Fruit fly (Drosophila melanogaster) whole organism, embryonic: ENCODE measurements around the gene KFase.

Experiments used
- Abd-B ChIP-seq: fragments of 200-800 bp; sonication (Bioruptor generic); optimal IDR thresholded peaks from 2 replicates; lab custom pipeline; 2018; ENCODE audit warnings: missing biosample characterization, mild to moderate bottlenecking, missing genetic modification characterization, moderate library complexity
- B-H2 ChIP-seq: fragments of 200-800 bp; sonication (Bioruptor generic); optimal IDR thresholded peaks from 2 replicates; lab custom pipeline; 2018; ENCODE audit warnings: missing biosample characterization, mild to moderate bottlenecking, missing genetic modification characterization
- Bteb2 ChIP-seq: fragments of 200-800 bp; sonication (Bioruptor generic); optimal IDR thresholded peaks from 2 replicates; lab custom pipeline; 2016; ENCODE audit warnings: missing biosample characterization, missing genetic modification characterization
- CG11456 ChIP-seq: fragments of 200-800 bp; sonication (Bioruptor generic); IDR thresholded peaks from 3 replicates; pipeline ENCODE4 v1.3.6; 2022; ENCODE audit warnings: missing biosample characterization, missing genetic modification characterization
- CG13775 ChIP-seq: fragments of 200-800 bp; sonication (Bioruptor generic); optimal IDR thresholded peaks from 3 replicates; lab custom pipeline; 2017; ENCODE audit warnings: missing biosample characterization, mild to moderate bottlenecking, missing genetic modification characterization
- CG1529 ChIP-seq: fragments of 200-800 bp; sonication (Bioruptor generic); optimal IDR thresholded peaks from 3 replicates; lab custom pipeline; 2018; ENCODE audit warnings: missing biosample characterization, missing genetic modification characterization
- CG1602 ChIP-seq: fragments of 200-800 bp; sonication (Bioruptor generic); optimal IDR thresholded peaks from 3 replicates; lab custom pipeline; 2016; ENCODE audit warnings: missing biosample characterization, missing genetic modification characterization
- CG16815 ChIP-seq: fragments of 200-800 bp; sonication (Bioruptor generic); optimal IDR thresholded peaks from 3 replicates; lab custom pipeline; 2017; ENCODE audit warnings: missing biosample characterization, mild to moderate bottlenecking, missing genetic modification characterization
- CG30020 ChIP-seq: fragments of 200-800 bp; optimal IDR thresholded peaks from 2 replicates; lab custom pipeline; 2019; ENCODE audit warnings: missing biosample characterization, mild to moderate bottlenecking, missing genetic modification characterization, moderate library complexity
- CG4282 ChIP-seq: fragments of 200-800 bp; sonication (Bioruptor generic); optimal IDR thresholded peaks from 2 replicates; lab custom pipeline; 2016; ENCODE audit warnings: missing biosample characterization, missing genetic modification characterization
- CG4328 ChIP-seq: fragments of 200-800 bp; sonication (Bioruptor generic); optimal IDR thresholded peaks from 3 replicates; lab custom pipeline; 2017; ENCODE audit warnings: missing biosample characterization, missing genetic modification reagents, missing genetic modification characterization
- CG4617 ChIP-seq: fragments of 200-800 bp; sonication (Bioruptor generic); optimal IDR thresholded peaks from 3 replicates; lab custom pipeline; 2016; ENCODE audit warnings: missing biosample characterization, missing genetic modification characterization, borderline replicate concordance
- CG4707 ChIP-seq: fragments of 200-800 bp; sonication (Bioruptor generic); optimal IDR thresholded peaks from 2 replicates; lab custom pipeline; 2018; ENCODE audit warnings: missing biosample characterization, mild to moderate bottlenecking, missing genetic modification characterization, moderate library complexity
- CG4730 ChIP-seq: fragments of 200-800 bp; sonication (Bioruptor generic); IDR thresholded peaks from 2 replicates; pipeline ENCODE4 v1.3.6; 2022; ENCODE audit warnings: missing biosample characterization, missing genetic modification characterization
- CG4820 ChIP-seq: fragments of 200-800 bp; sonication (Bioruptor generic); optimal IDR thresholded peaks from 3 replicates; lab custom pipeline; 2016; ENCODE audit warnings: missing biosample characterization, missing genetic modification characterization
- CG7556 ChIP-seq: fragments of 200-800 bp; sonication (Bioruptor generic); optimal IDR thresholded peaks from 2 replicates; lab custom pipeline; 2017; ENCODE audit warnings: missing biosample characterization, mild to moderate bottlenecking, missing genetic modification characterization
- Dek ChIP-seq: fragments of 200-800 bp; sonication (Bioruptor generic); optimal IDR thresholded peaks from 3 replicates; lab custom pipeline; 2019; ENCODE audit warnings: missing biosample characterization, mild to moderate bottlenecking, missing genetic modification characterization, moderate library complexity
- Ets97D ChIP-seq: fragments of 200-800 bp; sonication (Bioruptor generic); optimal IDR thresholded peaks from 3 replicates; lab custom pipeline; 2016; ENCODE audit warnings: missing biosample characterization, missing genetic modification characterization
- Fer1 ChIP-seq: fragments of 200-800 bp; sonication (Bioruptor generic); optimal IDR thresholded peaks from 2 replicates; lab custom pipeline; 2017; ENCODE audit warnings: missing biosample characterization, mild to moderate bottlenecking, missing genetic modification characterization
- HLH4C ChIP-seq: fragments of 200-800 bp; sonication (Bioruptor generic); IDR thresholded peaks from 3 replicates; pipeline ENCODE4 v1.3.6; 2022; ENCODE audit warnings: missing biosample characterization, missing genetic modification characterization; ENCODE audit not compliant: partially characterized antibody
- Hr78 ChIP-seq, 2 experiments: fragments of 200-800 bp in 1 of 2; fragments of >200 bp in 1 of 2; sonication (Bioruptor generic) in 1 of 2; optimal IDR thresholded peaks; 2 replicates each; lab custom pipeline; 2017 to 2019; ENCODE audit warnings: missing biosample characterization in 2 of 2, missing genetic modification characterization in 2 of 2, mild to moderate bottlenecking in 1 of 2, moderate library complexity in 1 of 2
- Neu2 ChIP-seq: fragments of 200-800 bp; sonication (Bioruptor generic); optimal IDR thresholded peaks from 3 replicates; lab custom pipeline; 2016; ENCODE audit warnings: missing biosample characterization, missing genetic modification characterization, borderline replicate concordance
- PHDP ChIP-seq: fragments of 200-800 bp; sonication (Bioruptor generic); optimal IDR thresholded peaks from 3 replicates; lab custom pipeline; 2018; ENCODE audit warnings: missing biosample characterization, mild to moderate bottlenecking, missing genetic modification characterization, moderate library complexity
- Ravus ChIP-seq: fragments of 200-800 bp; sonication (Bioruptor generic); IDR thresholded peaks from 2 replicates; pipeline ENCODE4 v1.3.6; 2022; ENCODE audit warnings: missing biosample characterization, missing genetic modification characterization
- Vsx1 ChIP-seq: fragments of 200-800 bp; sonication (Bioruptor generic); optimal IDR thresholded peaks from 2 replicates; lab custom pipeline; 2017; ENCODE audit warnings: missing biosample characterization, mild to moderate bottlenecking, missing genetic modification characterization, missing genetic modification reagents
- abd-A ChIP-seq: fragments of 200-800 bp; sonication (Bioruptor generic); optimal IDR thresholded peaks from 3 replicates; lab custom pipeline; 2019; ENCODE audit warnings: missing biosample characterization, mild to moderate bottlenecking, missing genetic modification characterization, moderate library complexity
- ap ChIP-seq: fragments of 200-800 bp; sonication (Bioruptor generic); IDR thresholded peaks from 2 replicates; pipeline ENCODE4 v1.3.6; 2022; ENCODE audit warnings: missing biosample characterization, missing genetic modification characterization
- ase ChIP-seq: fragments of 200-800 bp; sonication (Bioruptor generic); IDR thresholded peaks from 3 replicates; pipeline ENCODE4 v1.3.6; 2022; ENCODE audit warnings: missing biosample characterization, missing genetic modification characterization
- ash1 ChIP-seq: fragments of 200-800 bp; sonication (Bioruptor generic); optimal IDR thresholded peaks from 2 replicates; lab custom pipeline; 2018; ENCODE audit warnings: missing biosample characterization, mild to moderate bottlenecking, missing genetic modification characterization
- bsh ChIP-seq, 2 experiments: fragments of 200-800 bp; sonication (Bioruptor generic); optimal IDR thresholded peaks; 2 replicates each; lab custom pipeline; 2017 to 2018; ENCODE audit warnings: mild to moderate bottlenecking in 2 of 2, missing biosample characterization in 2 of 2, missing genetic modification characterization in 2 of 2, moderate library complexity in 1 of 2
- btn ChIP-seq: fragments of 200-800 bp; sonication (Bioruptor generic); optimal IDR thresholded peaks from 2 replicates; lab custom pipeline; 2016; ENCODE audit warnings: missing biosample characterization, missing genetic modification characterization
- cwo ChIP-seq: fragments of 200-800 bp; sonication (Bioruptor generic); optimal IDR thresholded peaks from 3 replicates; lab custom pipeline; 2017; ENCODE audit warnings: missing biosample characterization, missing genetic modification characterization, mild to moderate bottlenecking, moderate library complexity, missing genetic modification reagents
- dimm ChIP-seq: fragments of 200-800 bp; sonication (Bioruptor generic); IDR thresholded peaks from 2 replicates; pipeline ENCODE4 v1.3.6; 2022; ENCODE audit warnings: missing biosample characterization, missing genetic modification characterization
- en ChIP-seq: fragments of 200-800 bp; sonication (Bioruptor generic); optimal IDR thresholded peaks from 2 replicates; lab custom pipeline; 2016; ENCODE audit warnings: missing biosample characterization, missing genetic modification characterization
- eve ChIP-seq, 2 experiments: fragments of >200 bp; optimal IDR thresholded peaks; 2 replicates each; lab custom pipeline; 2017; ENCODE audit warnings: missing biosample characterization in 2 of 2, missing genetic modification characterization in 2 of 2
- grn ChIP-seq: fragments of 200-800 bp; sonication (Bioruptor generic); optimal IDR thresholded peaks from 3 replicates; lab custom pipeline; 2017; ENCODE audit warnings: missing biosample characterization, missing genetic modification characterization
- gsb ChIP-seq: fragments of 200-800 bp; sonication (Bioruptor generic); IDR thresholded peaks from 2 replicates; pipeline ENCODE4 v1.3.6; 2022; ENCODE audit warnings: missing biosample characterization, missing genetic modification characterization
- her ChIP-seq: fragments of 200-800 bp; sonication (Bioruptor generic); optimal IDR thresholded peaks from 2 replicates; lab custom pipeline; 2016; ENCODE audit warnings: missing biosample characterization, missing genetic modification characterization
- hth ChIP-seq: fragments of >200 bp; optimal IDR thresholded peaks from 2 replicates; lab custom pipeline; 2017; ENCODE audit warnings: inconsistent platforms
- maf-S ChIP-seq: fragments of 200-800 bp; sonication (Bioruptor generic); optimal IDR thresholded peaks from 2 replicates; lab custom pipeline; 2016; ENCODE audit warnings: missing biosample characterization, missing genetic modification characterization
- mam ChIP-seq: fragments of 200-800 bp; sonication (Bioruptor generic); optimal IDR thresholded peaks from 3 replicates; lab custom pipeline; 2016; ENCODE audit warnings: missing biosample characterization, missing genetic modification characterization
- mld ChIP-seq: fragments of 200-800 bp; sonication (Bioruptor generic); IDR thresholded peaks from 3 replicates; pipeline ENCODE4 v1.3.6; 2022; ENCODE audit warnings: missing biosample characterization, missing genetic modification characterization; ENCODE audit not compliant: partially characterized antibody
- nmo ChIP-seq: fragments of 200-800 bp; sonication (Bioruptor generic); optimal IDR thresholded peaks from 2 replicates; lab custom pipeline; 2018; ENCODE audit warnings: missing biosample characterization, mild to moderate bottlenecking, missing genetic modification characterization, moderate library complexity
- pros ChIP-seq: fragments of 200-800 bp; sonication (Bioruptor generic); optimal IDR thresholded peaks from 3 replicates; lab custom pipeline; 2019; ENCODE audit warnings: missing biosample characterization, mild to moderate bottlenecking, missing genetic modification characterization, moderate library complexity
- scrt ChIP-seq: fragments of 200-800 bp; sonication (Bioruptor generic); optimal IDR thresholded peaks from 2 replicates; lab custom pipeline; 2018; ENCODE audit warnings: missing biosample characterization, mild to moderate bottlenecking, missing genetic modification characterization, moderate library complexity
- sens ChIP-seq: fragments of 200-800 bp; sonication (Bioruptor generic); peaks from one replicate; lab custom pipeline; 2016; ENCODE audit warnings: missing biosample characterization, missing genetic modification characterization
- sens-2 ChIP-seq: fragments of 200-800 bp; sonication (Bioruptor generic); IDR thresholded peaks from 2 replicates; pipeline ENCODE4 v1.3.6; 2022; ENCODE audit warnings: missing biosample characterization, missing genetic modification characterization
- shn ChIP-seq: fragments of 200-800 bp; sonication (Bioruptor generic); optimal IDR thresholded peaks from 3 replicates; lab custom pipeline; 2016; ENCODE audit warnings: missing biosample characterization, missing genetic modification characterization
- ssp ChIP-seq: fragments of 200-800 bp; sonication (Bioruptor generic); IDR thresholded peaks from 2 replicates; pipeline ENCODE4 v1.3.6; 2022; ENCODE audit warnings: missing biosample characterization, missing genetic modification characterization
- tna ChIP-seq: fragments of 200-800 bp; sonication (Bioruptor generic); IDR thresholded peaks from 2 replicates; pipeline ENCODE4 v1.3.6; 2022; ENCODE audit warnings: missing biosample characterization, missing genetic modification characterization; ENCODE audit not compliant: partially characterized antibody
- ttk ChIP-seq: fragments of 200-800 bp; sonication (Bioruptor generic); IDR thresholded peaks from 2 replicates; pipeline ENCODE4 v2.1.2; 2022; ENCODE audit warnings: missing biosample characterization, missing genetic modification characterization
- zen ChIP-seq: fragments of 200-800 bp; sonication (Bioruptor generic); optimal IDR thresholded peaks from 3 replicates; lab custom pipeline; 2018; ENCODE audit warnings: missing biosample characterization, mild to moderate bottlenecking, missing genetic modification characterization, moderate library complexity

KFase gene

dm6 chr2L:6498448-6498847 lies 9.9 kb upstream of the KFase start, which contains the start of gene CG31637 (continued):
- TF ChIP-seq CG1529 (GFP tag; lab: Kevin White, UChicago) (no peak), CG4820 (no peak), CG1602 (GFP tag; lab: Kevin White, UChicago) (no peak), CG4617 (GFP tag; lab: Kevin White, UChicago) (peak; percentile 50), nmo (peak; percentile 63), en (no peak), CG11456 (no peak), btn (GFP tag; lab: Kevin White, UChicago) (no peak), ash1 (no peak), her (GFP tag; lab: Kevin White, UChicago) (no peak), cwo (GFP tag; lab: Kevin White, UChicago) (no peak), mld (GFP tag; lab: Robert Waterston, UW) (no peak), HLH4C (GFP tag; lab: Robert Waterston, UW) (no peak), sens-2 (GFP tag; lab: Robert Waterston, UW) (no peak), sens (GFP tag; lab: Kevin White, UChicago) (peak; percentile 76), CG30020 (tag; lab: Kevin White, UChicago) (peak; percentile 11), CG4707 (peak; percentile 34), Neu2 (GFP tag; lab: Kevin White, UChicago) (peak; percentile 6), tna (peak; percentile 43; the same call in 1 of the 2 replicates), maf-S (GFP tag; lab: Kevin White, UChicago) (no peak), scrt (no peak), CG4328 (no peak), abd-A (tag; lab: Kevin White, UChicago) (no peak), Bteb2 (GFP tag; lab: Kevin White, UChicago) (peak; percentile 6), bsh (GFP tag; optimal IDR thresholded peaks at IDR 0.05; lab: Kevin White, UChicago) (peak; percentile 14 to 21), shn (GFP tag; lab: Kevin White, UChicago) (no peak), CG7556 (GFP tag; lab: Kevin White, UChicago) (no peak), zen (tag; lab: Kevin White, UChicago) (no peak), Dek (tag; lab: Kevin White, UChicago) (peak; percentile 40), ap (GFP tag; lab: Robert Waterston, UW) (no peak), ase (GFP tag; lab: Robert Waterston, UW) (no peak), Hr78 (GFP tag; optimal IDR thresholded peaks at IDR 0.05; lab: Kevin White, UChicago) (no peak), mam (GFP tag; lab: Kevin White, UChicago) (no peak), CG4282 (GFP tag; lab: Kevin White, UChicago) (no peak), eve (GFP tag; optimal IDR thresholded peaks at IDR 0.05; lab: Kevin White, UChicago) (no peak), gsb (GFP tag; lab: Robert Waterston, UW) (no peak), CG16815 (GFP tag; lab: Kevin White, UChicago) (no peak), Abd-B (GFP tag; lab: Kevin White, UChicago) (no peak), Fer1 (GFP tag; lab: Kevin White, UChicago) (peak; percentile 53), pros (GFP tag; lab: Kevin White, UChicago) (no peak), CG13775 (GFP tag; lab: Kevin White, UChicago) (no peak), hth (no peak), ttk (no peak; the same call in 1 of the 2 replicates), B-H2 (GFP tag; lab: Kevin White, UChicago) (peak; percentile 39), grn (GFP tag; lab: Kevin White, UChicago) (peak; percentile 57), PHDP (tag; lab: Kevin White, UChicago) (peak; percentile 9), dimm (GFP tag; lab: Robert Waterston, UW) (no peak), ssp (GFP tag; lab: Robert Waterston, UW) (no peak), CG4730 (GFP tag; lab: Robert Waterston, UW) (no peak), Vsx1 (GFP tag; lab: Kevin White, UChicago) (no peak), Ets97D (GFP tag; lab: Kevin White, UChicago) (peak; percentile 81), Ravus (GFP tag; lab: Robert Waterston, UW) (no peak)
